Fruit fly (Drosophila melanogaster) whole organism, pupa: ENCODE results near the gene grsm.

Source experiments
- CG10348 ChIP-seq: fragments of 200-800 bp; sonication (Bioruptor generic); IDR thresholded peaks from 2 replicates; pipeline ENCODE4 v1.3.6; 2022; ENCODE audit warnings: missing biosample characterization, missing genetic modification characterization
- CG15710 ChIP-seq: fragments of 200-800 bp; sonication (Bioruptor generic); optimal IDR thresholded peaks from 2 replicates; lab custom pipeline; 2018; ENCODE audit warnings: missing biosample characterization, mild to moderate bottlenecking, missing genetic modification characterization, moderate library complexity
- CG17806 ChIP-seq: fragments of 200-800 bp; sonication (Bioruptor generic); optimal IDR thresholded peaks from 2 replicates; lab custom pipeline; 2018; ENCODE audit warnings: missing biosample characterization, mild to moderate bottlenecking, missing genetic modification characterization, moderate library complexity
- CG34367 ChIP-seq: fragments of 200-800 bp; sonication (Bioruptor generic); optimal IDR thresholded peaks from 2 replicates; lab custom pipeline; 2018; ENCODE audit warnings: missing biosample characterization, mild to moderate bottlenecking, missing genetic modification characterization
- CG4496 ChIP-seq: fragments of 200-800 bp; sonication (Bioruptor generic); IDR thresholded peaks from 3 replicates; pipeline ENCODE4 v1.3.6; 2022; ENCODE audit warnings: missing biosample characterization, missing genetic modification characterization
- CG8159 ChIP-seq: fragments of 200-800 bp; sonication (Bioruptor generic); optimal IDR thresholded peaks from 3 replicates; lab custom pipeline; 2018; ENCODE audit warnings: missing biosample characterization, mild to moderate bottlenecking, missing genetic modification characterization, moderate library complexity
- CG8301 ChIP-seq: fragments of 200-800 bp; sonication (Bioruptor generic); optimal IDR thresholded peaks from 2 replicates; lab custom pipeline; 2018; ENCODE audit warnings: missing biosample characterization, mild to moderate bottlenecking, missing genetic modification characterization
- D1 ChIP-seq: fragments of 200-800 bp; sonication (Bioruptor generic); optimal IDR thresholded peaks from 2 replicates; lab custom pipeline; 2018; ENCODE audit warnings: missing biosample characterization, mild to moderate bottlenecking, missing genetic modification characterization, moderate library complexity
- Ets98B ChIP-seq: fragments of 200-800 bp; sonication (Bioruptor generic); IDR thresholded peaks from 2 replicates; pipeline ENCODE4 v1.3.6; 2022; ENCODE audit warnings: missing biosample characterization, missing genetic modification characterization
- Snoo ChIP-seq: fragments of 200-800 bp; sonication (Bioruptor generic); optimal IDR thresholded peaks from 3 replicates; lab custom pipeline; 2017; ENCODE audit warnings: missing biosample characterization, mild to moderate bottlenecking, missing genetic modification characterization, inconsistent platforms
- fd96Ca ChIP-seq: fragments of 200-800 bp; sonication (Bioruptor generic); IDR thresholded peaks from 3 replicates; pipeline ENCODE4 v1.3.6; 2022; ENCODE audit warnings: missing biosample characterization, missing genetic modification characterization
- gl ChIP-seq: fragments of 200-800 bp; sonication (Bioruptor generic); optimal IDR thresholded peaks from 2 replicates; lab custom pipeline; 2018; ENCODE audit warnings: missing biosample characterization, mild to moderate bottlenecking, missing genetic modification characterization
- rn ChIP-seq: fragments of 200-800 bp; sonication (Bioruptor generic); IDR thresholded peaks from 2 replicates; pipeline ENCODE4 v1.3.6; 2022; ENCODE audit warnings: missing biosample characterization, missing genetic modification characterization

dm6 chr3R:12975223-12975622, 7.7 kb upstream of the grsm start:
- TF ChIP-seq CG8159 (no peak), CG10348 (GFP tag; lab: Robert Waterston, UW) (no peak), D1 (tag; lab: Kevin White, UChicago) (no peak), Ets98B (GFP tag; lab: Robert Waterston, UW) (no peak), CG34367 (tag; lab: Kevin White, UChicago) (no peak), CG8301 (no peak), CG4496 (GFP tag; lab: Robert Waterston, UW) (no peak), Snoo (tag; lab: Kevin White, UChicago) (no peak), CG17806 (tag; lab: Kevin White, UChicago) (no peak), CG15710 (tag; lab: Kevin White, UChicago) (no peak), fd96Ca (GFP tag; lab: Robert Waterston, UW) (no peak), gl (tag; lab: Kevin White, UChicago) (no peak), rn (no peak)
